Fruit fly (Drosophila melanogaster) whole organism, pupa: ENCODE results near the gene CG5191.

Source experiments
- CG10348 ChIP-seq: fragments of 200-800 bp; sonication (Bioruptor generic); IDR thresholded peaks from 2 replicates; pipeline ENCODE4 v1.3.6; 2022; ENCODE audit warnings: missing biosample characterization, missing genetic modification characterization
- CG12605 ChIP-seq: fragments of 200-800 bp; sonication (Bioruptor generic); IDR thresholded peaks from 2 replicates; pipeline ENCODE4 v1.3.6; 2022; ENCODE audit warnings: missing biosample characterization, missing genetic modification characterization
- CG13204 ChIP-seq: fragments of 200-800 bp; sonication (Bioruptor generic); optimal IDR thresholded peaks from 2 replicates; lab custom pipeline; 2018; ENCODE audit warnings: missing biosample characterization, mild to moderate bottlenecking, missing genetic modification characterization, moderate library complexity
- CG14655 ChIP-seq: fragments of 200-800 bp; sonication (Bioruptor generic); optimal IDR thresholded peaks from 3 replicates; lab custom pipeline; 2017; ENCODE audit warnings: mild to moderate bottlenecking, missing biosample characterization, missing genetic modification reagents, missing genetic modification characterization
- CG15710 ChIP-seq: fragments of 200-800 bp; sonication (Bioruptor generic); optimal IDR thresholded peaks from 2 replicates; lab custom pipeline; 2018; ENCODE audit warnings: missing biosample characterization, mild to moderate bottlenecking, missing genetic modification characterization, moderate library complexity
- CG17806 ChIP-seq: fragments of 200-800 bp; sonication (Bioruptor generic); optimal IDR thresholded peaks from 2 replicates; lab custom pipeline; 2018; ENCODE audit warnings: missing biosample characterization, mild to moderate bottlenecking, missing genetic modification characterization, moderate library complexity
- CG32121 ChIP-seq: fragments of 200-800 bp; sonication (Bioruptor generic); IDR thresholded peaks from 2 replicates; pipeline ENCODE4 v1.3.6; 2022; ENCODE audit warnings: missing biosample characterization, missing genetic modification characterization
- CG34367 ChIP-seq: fragments of 200-800 bp; sonication (Bioruptor generic); optimal IDR thresholded peaks from 2 replicates; lab custom pipeline; 2018; ENCODE audit warnings: missing biosample characterization, mild to moderate bottlenecking, missing genetic modification characterization
- CG4496 ChIP-seq: fragments of 200-800 bp; sonication (Bioruptor generic); IDR thresholded peaks from 3 replicates; pipeline ENCODE4 v1.3.6; 2022; ENCODE audit warnings: missing biosample characterization, missing genetic modification characterization
- CG8159 ChIP-seq: fragments of 200-800 bp; sonication (Bioruptor generic); optimal IDR thresholded peaks from 3 replicates; lab custom pipeline; 2018; ENCODE audit warnings: missing biosample characterization, mild to moderate bottlenecking, missing genetic modification characterization, moderate library complexity
- CG8301 ChIP-seq: fragments of 200-800 bp; sonication (Bioruptor generic); optimal IDR thresholded peaks from 2 replicates; lab custom pipeline; 2018; ENCODE audit warnings: missing biosample characterization, mild to moderate bottlenecking, missing genetic modification characterization
- CG9948 ChIP-seq: fragments of 200-800 bp; sonication (Bioruptor generic); optimal IDR thresholded peaks from 2 replicates; lab custom pipeline; 2018; ENCODE audit warnings: missing biosample characterization, mild to moderate bottlenecking, missing genetic modification characterization, moderate library complexity
- D1 ChIP-seq: fragments of 200-800 bp; sonication (Bioruptor generic); optimal IDR thresholded peaks from 2 replicates; lab custom pipeline; 2018; ENCODE audit warnings: missing biosample characterization, mild to moderate bottlenecking, missing genetic modification characterization, moderate library complexity
- EcR ChIP-seq: fragments of 200-800 bp; sonication (Bioruptor generic); optimal IDR thresholded peaks from 3 replicates; lab custom pipeline; 2019; ENCODE audit warnings: missing biosample characterization, missing genetic modification characterization, mild to moderate bottlenecking, moderate library complexity, missing genetic modification reagents
- Ets98B ChIP-seq: fragments of 200-800 bp; sonication (Bioruptor generic); IDR thresholded peaks from 2 replicates; pipeline ENCODE4 v1.3.6; 2022; ENCODE audit warnings: missing biosample characterization, missing genetic modification characterization
- Pif1A ChIP-seq: fragments of 200-800 bp; sonication (Bioruptor generic); optimal IDR thresholded peaks from 3 replicates; lab custom pipeline; 2016; ENCODE audit warnings: missing biosample characterization, missing genetic modification characterization
- Pif1B ChIP-seq: fragments of 200-800 bp; sonication (Bioruptor generic); optimal IDR thresholded peaks from 3 replicates; lab custom pipeline; 2016; ENCODE audit warnings: missing biosample characterization, missing genetic modification characterization
- Snoo ChIP-seq: fragments of 200-800 bp; sonication (Bioruptor generic); optimal IDR thresholded peaks from 3 replicates; lab custom pipeline; 2017; ENCODE audit warnings: missing biosample characterization, mild to moderate bottlenecking, missing genetic modification characterization, inconsistent platforms
- fd96Ca ChIP-seq: fragments of 200-800 bp; sonication (Bioruptor generic); IDR thresholded peaks from 3 replicates; pipeline ENCODE4 v1.3.6; 2022; ENCODE audit warnings: missing biosample characterization, missing genetic modification characterization
- gl ChIP-seq: fragments of 200-800 bp; sonication (Bioruptor generic); optimal IDR thresholded peaks from 2 replicates; lab custom pipeline; 2018; ENCODE audit warnings: missing biosample characterization, mild to moderate bottlenecking, missing genetic modification characterization
- rn ChIP-seq: fragments of 200-800 bp; sonication (Bioruptor generic); IDR thresholded peaks from 2 replicates; pipeline ENCODE4 v1.3.6; 2022; ENCODE audit warnings: missing biosample characterization, missing genetic modification characterization

Gene CG5191

dm6 chr3R:20560668-20561226 lies at the start of gene CG5191:
CG5191 (plus strand) TSS chr3R:20560865.
- TF ChIP-seq CG14655 (GFP tag; lab: Kevin White, UChicago) (peak; percentile 11), Ets98B (GFP tag; lab: Robert Waterston, UW) (peak; percentile 32; the same call in 1 of the 2 replicates), EcR (GFP tag; lab: Kevin White, UChicago) (peak; percentile 33), CG8159 (no peak)
- TF ChIP-seq, all 21 proteins: peak for 3

dm6 chr3R:20512368-20512767 lies 48.3 kb upstream of the CG5191 start, which contains the start of gene MFS9:
MFS9 (minus strand) TSS chr3R:20512468.
- TF ChIP-seq CG13204 (GFP tag; lab: Kevin White, UChicago), result no peak
- no peak for TF ChIP-seq CG4496 (GFP tag; lab: Robert Waterston, UW)
- no peak for TF ChIP-seq CG17806 (tag; lab: Kevin White, UChicago)
- no peak for TF ChIP-seq rn (GFP tag; lab: Robert Waterston, UW)
- no peak for TF ChIP-seq CG32121 (GFP tag; lab: Robert Waterston, UW)
- TF ChIP-seq Snoo (tag; lab: Kevin White, UChicago), result no peak
- no peak for TF ChIP-seq CG15710
- no peak for TF ChIP-seq CG34367 (tag; lab: Kevin White, UChicago)
- TF ChIP-seq CG14655 (GFP tag; lab: Kevin White, UChicago), result no peak
- TF ChIP-seq Pif1B (GFP tag; lab: Kevin White, UChicago), result no peak
- no peak for TF ChIP-seq Pif1A (GFP tag; lab: Kevin White, UChicago)
- no peak for TF ChIP-seq CG9948 (tag; lab: Kevin White, UChicago)
- no peak for TF ChIP-seq EcR (GFP tag; lab: Kevin White, UChicago)
- no peak for TF ChIP-seq fd96Ca (GFP tag; lab: Robert Waterston, UW)
- TF ChIP-seq Ets98B (GFP tag; lab: Robert Waterston, UW), result no peak

- TF ChIP-seq CG4496 (GFP tag; lab: Robert Waterston, UW) (peak; percentile 60; the same call in 1 of the 3 replicates), rn (GFP tag; lab: Robert Waterston, UW) (no peak)
- TF ChIP-seq, all 21 proteins: peak for 1
Observed at dm6 chr3R:20534575-20534974, 26.1 kb upstream of the CG5191 start, which contains the start of the genes MtnE and MtnD. MtnE (minus strand) TSS chr3R:20534704. MtnD (plus strand) TSS chr3R:20534962.

- TF ChIP-seq CG4496 (GFP tag; lab: Robert Waterston, UW), result peak; percentile 57; the same call in 1 of the 3 replicates
- TF ChIP-seq Pif1B (GFP tag; lab: Kevin White, UChicago), result no peak
Observed at dm6 chr3R:20542283-20543144, 18.2 kb upstream of the CG5191 start.

dm6 chr3R:20543220-20543619 lies 17.4 kb upstream of the CG5191 start:
- TF ChIP-seq CG13204 (GFP tag; lab: Kevin White, UChicago), result no peak
- no peak for TF ChIP-seq CG14655 (GFP tag; lab: Kevin White, UChicago)
- no peak for TF ChIP-seq gl
- no peak for TF ChIP-seq CG32121 (GFP tag; lab: Robert Waterston, UW)
- TF ChIP-seq Ets98B (GFP tag; lab: Robert Waterston, UW), result no peak
- TF ChIP-seq D1 (tag; lab: Kevin White, UChicago), result no peak
- TF ChIP-seq CG4496 (GFP tag; lab: Robert Waterston, UW), result no peak
- TF ChIP-seq CG17806 (tag; lab: Kevin White, UChicago), result no peak
- TF ChIP-seq fd96Ca (GFP tag; lab: Robert Waterston, UW), result no peak

dm6 chr3R:20543719-20544118 lies 16.9 kb upstream of the CG5191 start:
- TF ChIP-seq Pif1A (GFP tag; lab: Kevin White, UChicago), result no peak
- no peak for TF ChIP-seq CG12605
- no peak for TF ChIP-seq D1 (tag; lab: Kevin White, UChicago)
- no peak for TF ChIP-seq gl
- TF ChIP-seq Snoo (tag; lab: Kevin White, UChicago), result no peak

- no peak for TF ChIP-seq CG34367 (tag; lab: Kevin White, UChicago)
- TF ChIP-seq CG10348, result no peak
- no peak for TF ChIP-seq Pif1A (GFP tag; lab: Kevin White, UChicago)
- TF ChIP-seq Pif1B (GFP tag; lab: Kevin White, UChicago), result no peak
- no peak for TF ChIP-seq CG15710
- no peak for TF ChIP-seq CG8301 (tag; lab: Kevin White, UChicago)
- no peak for TF ChIP-seq CG17806 (tag; lab: Kevin White, UChicago)
- TF ChIP-seq Snoo (tag; lab: Kevin White, UChicago), result no peak
- TF ChIP-seq CG13204 (GFP tag; lab: Kevin White, UChicago), result no peak
- no peak for TF ChIP-seq CG12605
Observed at dm6 chr3R:20544952-20545351, 15.7 kb upstream of the CG5191 start.
